Fruit fly (Drosophila melanogaster) whole organism, embryonic: ENCODE data around the gene His3.3A.
A peak's percentile ranks its signal among the peaks of the same experiment; 100 is the strongest.

Experiments
- CG10209 ChIP-seq: fragments of 200-800 bp; sonication (Bioruptor generic); optimal IDR thresholded peaks from 3 replicates; lab custom pipeline; 2017; ENCODE audit warnings: missing biosample characterization, mild to moderate bottlenecking, missing genetic modification characterization, missing genetic modification reagents
- CG10321 ChIP-seq: fragments of 200-800 bp; sonication (Bioruptor generic); IDR thresholded peaks from 2 replicates; pipeline ENCODE4 v1.3.6; 2022; ENCODE audit warnings: missing biosample characterization, missing genetic modification characterization
- CG10654 ChIP-seq: fragments of 200-800 bp; sonication (Bioruptor generic); optimal IDR thresholded peaks from 2 replicates; lab custom pipeline; 2016; ENCODE audit warnings: missing biosample characterization, missing genetic modification characterization
- CG11504 ChIP-seq: fragments of 200-800 bp; sonication (Bioruptor generic); optimal IDR thresholded peaks from 3 replicates; lab custom pipeline; 2019; ENCODE audit warnings: missing biosample characterization, mild to moderate bottlenecking, missing genetic modification characterization, moderate library complexity
- CG12391 ChIP-seq: fragments of 200-800 bp; sonication (Bioruptor generic); optimal IDR thresholded peaks from 3 replicates; lab custom pipeline; 2018; ENCODE audit warnings: missing biosample characterization, mild to moderate bottlenecking, missing genetic modification characterization, moderate library complexity
- CG1529 ChIP-seq: fragments of 200-800 bp; sonication (Bioruptor generic); optimal IDR thresholded peaks from 3 replicates; lab custom pipeline; 2018; ENCODE audit warnings: missing biosample characterization, missing genetic modification characterization
- CG1602 ChIP-seq: fragments of 200-800 bp; sonication (Bioruptor generic); optimal IDR thresholded peaks from 3 replicates; lab custom pipeline; 2016; ENCODE audit warnings: missing biosample characterization, missing genetic modification characterization
- CG18476 ChIP-seq: fragments of 200-800 bp; sonication (Bioruptor generic); optimal IDR thresholded peaks from 2 replicates; lab custom pipeline; 2016; ENCODE audit warnings: missing biosample characterization, mild to moderate bottlenecking, missing genetic modification characterization
- CG31224 ChIP-seq: fragments of 200-800 bp; sonication (Bioruptor generic); IDR thresholded peaks from 2 replicates; pipeline ENCODE4 v1.3.6; 2022; ENCODE audit warnings: missing biosample characterization, missing genetic modification characterization
- CG33213 ChIP-seq: fragments of 200-800 bp; sonication (Bioruptor generic); optimal IDR thresholded peaks from 3 replicates; lab custom pipeline; 2016; ENCODE audit warnings: missing biosample characterization, missing genetic modification characterization
- CG34422 ChIP-seq: fragments of 200-800 bp; sonication (Bioruptor generic); IDR thresholded peaks from 3 replicates; pipeline ENCODE4 v1.3.6; 2022; ENCODE audit warnings: missing biosample characterization, missing genetic modification characterization
- CG3726 ChIP-seq: fragments of 200-800 bp; sonication (Bioruptor generic); IDR thresholded peaks from 3 replicates; pipeline ENCODE4, ENCODE4 v1.3.6; 2022; ENCODE audit warnings: missing biosample characterization, missing genetic modification characterization
- CG6254 ChIP-seq: fragments of 200-800 bp; sonication (Bioruptor generic); optimal IDR thresholded peaks from 3 replicates; lab custom pipeline; 2017; ENCODE audit warnings: mild to moderate bottlenecking, missing biosample characterization, missing genetic modification reagents, missing genetic modification characterization
- CG6813 ChIP-seq: fragments of 200-800 bp; sonication (Bioruptor generic); optimal IDR thresholded peaks from 2 replicates; lab custom pipeline; 2017; ENCODE audit warnings: missing biosample characterization, missing genetic modification characterization, mild to moderate bottlenecking, moderate library complexity, missing genetic modification reagents
- CG7372 ChIP-seq: fragments of 200-800 bp; sonication (Bioruptor generic); IDR thresholded peaks from 2 replicates; pipeline ENCODE4 v1.3.6; 2022; ENCODE audit warnings: missing biosample characterization, missing genetic modification characterization
- CG8290 ChIP-seq, 3 experiments: fragments of 200-800 bp; sonication (Bioruptor generic); optimal IDR thresholded peaks; 2 replicates each; lab custom pipeline; 2016 to 2019; ENCODE audit warnings: missing biosample characterization in 3 of 3, missing genetic modification characterization in 3 of 3, mild to moderate bottlenecking in 2 of 3, moderate library complexity in 1 of 3
- CG9797 ChIP-seq: fragments of 200-800 bp; sonication (Bioruptor generic); optimal IDR thresholded peaks from 3 replicates; lab custom pipeline; 2018; ENCODE audit warnings: missing biosample characterization, mild to moderate bottlenecking, missing genetic modification characterization
- D19B ChIP-seq: fragments of 200-800 bp; sonication (Bioruptor generic); optimal IDR thresholded peaks from 2 replicates; lab custom pipeline; 2017; ENCODE audit warnings: missing biosample characterization, mild to moderate bottlenecking, missing genetic modification characterization
- Dfd ChIP-seq, 2 experiments: fragments of >200 bp; optimal IDR thresholded peaks; 2 replicates each; lab custom pipeline; 2017; ENCODE audit warnings: missing biosample characterization in 2 of 2, missing genetic modification characterization in 2 of 2
- Dp ChIP-seq: fragments of 200-800 bp; sonication (Bioruptor generic); optimal IDR thresholded peaks from 2 replicates; lab custom pipeline; 2018; ENCODE audit warnings: missing biosample characterization, mild to moderate bottlenecking, missing genetic modification characterization, moderate library complexity
- Ets97D ChIP-seq: fragments of 200-800 bp; sonication (Bioruptor generic); optimal IDR thresholded peaks from 3 replicates; lab custom pipeline; 2016; ENCODE audit warnings: missing biosample characterization, missing genetic modification characterization
- Gsc ChIP-seq: fragments of 200-800 bp; sonication (Bioruptor generic); IDR thresholded peaks from 2 replicates; pipeline ENCODE4 v1.3.6; 2022; ENCODE audit warnings: missing biosample characterization, missing genetic modification characterization
- Hand ChIP-seq: fragments of 200-800 bp; sonication (Bioruptor generic); optimal IDR thresholded peaks from 2 replicates; lab custom pipeline; 2017; ENCODE audit warnings: mild to moderate bottlenecking, missing biosample characterization, missing genetic modification reagents, missing genetic modification characterization
- Hmx ChIP-seq: fragments of 200-800 bp; sonication (Bioruptor generic); optimal IDR thresholded peaks from 2 replicates; lab custom pipeline; 2016; ENCODE audit warnings: missing biosample characterization, missing genetic modification characterization
- MESR4 ChIP-seq: fragments of 200-800 bp; sonication (Bioruptor generic); optimal IDR thresholded peaks from 2 replicates; lab custom pipeline; 2018; ENCODE audit warnings: missing biosample characterization, mild to moderate bottlenecking, missing genetic modification characterization, moderate library complexity
- Optix ChIP-seq: fragments of 200-800 bp; sonication (Bioruptor generic); IDR thresholded peaks from 3 replicates; pipeline ENCODE4 v1.3.6; 2022; ENCODE audit warnings: missing biosample characterization, missing genetic modification characterization
- Side ChIP-seq: fragments of 200-800 bp; sonication (Bioruptor generic); optimal IDR thresholded peaks from 2 replicates; lab custom pipeline; 2016; ENCODE audit warnings: missing biosample characterization, missing genetic modification characterization
- Tbp ChIP-seq: fragments of >200 bp; optimal IDR thresholded peaks from 2 replicates; lab custom pipeline; 2018; ENCODE audit warnings: missing biosample characterization, missing genetic modification characterization
- Vsx1 ChIP-seq: fragments of 200-800 bp; sonication (Bioruptor generic); optimal IDR thresholded peaks from 2 replicates; lab custom pipeline; 2017; ENCODE audit warnings: missing biosample characterization, mild to moderate bottlenecking, missing genetic modification characterization, missing genetic modification reagents
- amos ChIP-seq: fragments of 200-800 bp; sonication (Bioruptor generic); IDR thresholded peaks from 2 replicates; pipeline ENCODE4 v1.3.6; 2022; ENCODE audit warnings: missing biosample characterization, missing genetic modification characterization; ENCODE audit not compliant: partially characterized antibody
- br ChIP-seq: fragments of >200 bp; optimal IDR thresholded peaks from 2 replicates; lab custom pipeline; 2017
- chinmo ChIP-seq: fragments of 200-800 bp; sonication (Bioruptor generic); IDR thresholded peaks from 4 replicates; pipeline ENCODE4 v1.3.6; 2022; ENCODE audit warnings: missing biosample characterization, missing genetic modification characterization; ENCODE audit not compliant: partially characterized antibody
- ci ChIP-seq: fragments of 200-800 bp; sonication (Bioruptor generic); IDR thresholded peaks from 3 replicates; pipeline ENCODE4 v1.3.6; 2022; ENCODE audit warnings: missing biosample characterization, missing genetic modification characterization
- dpn ChIP-seq, 2 experiments: fragments of 200-800 bp; sonication (Bioruptor generic); optimal IDR thresholded peaks; 3 replicates each; lab custom pipeline; 2016; ENCODE audit warnings: missing biosample characterization in 2 of 2, missing genetic modification characterization in 2 of 2
- fru ChIP-seq: fragments of >200 bp; optimal IDR thresholded peaks from 2 replicates; lab custom pipeline; 2017
- grau ChIP-seq: fragments of 200-800 bp; optimal IDR thresholded peaks from 3 replicates; lab custom pipeline; 2019; ENCODE audit warnings: missing biosample characterization, mild to moderate bottlenecking, missing genetic modification characterization, moderate library complexity
- her ChIP-seq: fragments of 200-800 bp; sonication (Bioruptor generic); optimal IDR thresholded peaks from 2 replicates; lab custom pipeline; 2016; ENCODE audit warnings: missing biosample characterization, missing genetic modification characterization
- ind ChIP-seq: fragments of 200-800 bp; sonication (Bioruptor generic); optimal IDR thresholded peaks from 3 replicates; lab custom pipeline; 2016; ENCODE audit warnings: missing biosample characterization, missing genetic modification characterization
- lilli ChIP-seq: fragments of 200-800 bp; sonication (Bioruptor generic); optimal IDR thresholded peaks from 3 replicates; lab custom pipeline; 2016; ENCODE audit warnings: missing biosample characterization, missing genetic modification characterization
- lmd ChIP-seq: fragments of 200-800 bp; sonication (Bioruptor generic); IDR thresholded peaks from 2 replicates; pipeline ENCODE4 v1.3.6; 2022; ENCODE audit warnings: missing biosample characterization, missing genetic modification characterization
- maf-S ChIP-seq: fragments of 200-800 bp; sonication (Bioruptor generic); optimal IDR thresholded peaks from 2 replicates; lab custom pipeline; 2016; ENCODE audit warnings: missing biosample characterization, missing genetic modification characterization
- pfk ChIP-seq: fragments of 200-800 bp; sonication (Bioruptor generic); optimal IDR thresholded peaks from 2 replicates; lab custom pipeline; 2018; ENCODE audit warnings: missing biosample characterization, mild to moderate bottlenecking, missing genetic modification characterization, moderate library complexity
- phol ChIP-seq: fragments of 200-800 bp; sonication (Bioruptor generic); optimal IDR thresholded peaks from 3 replicates; lab custom pipeline; 2018; ENCODE audit warnings: missing biosample characterization, mild to moderate bottlenecking, missing genetic modification characterization, moderate library complexity
- pzg ChIP-seq: fragments of 200-800 bp; sonication (Bioruptor generic); optimal IDR thresholded peaks from 3 replicates; lab custom pipeline; 2018; ENCODE audit warnings: missing biosample characterization, mild to moderate bottlenecking, missing genetic modification characterization, moderate library complexity
- salm ChIP-seq: fragments of 200-800 bp; sonication (Bioruptor generic); optimal IDR thresholded peaks from 2 replicates; lab custom pipeline; 2018; ENCODE audit warnings: missing biosample characterization, mild to moderate bottlenecking, missing genetic modification characterization
- sqz ChIP-seq: fragments of 200-800 bp; sonication (Bioruptor generic); optimal IDR thresholded peaks from 3 replicates; lab custom pipeline; 2018; ENCODE audit warnings: missing biosample characterization, mild to moderate bottlenecking, missing genetic modification characterization
- tna ChIP-seq: fragments of 200-800 bp; sonication (Bioruptor generic); IDR thresholded peaks from 2 replicates; pipeline ENCODE4 v1.3.6; 2022; ENCODE audit warnings: missing biosample characterization, missing genetic modification characterization; ENCODE audit not compliant: partially characterized antibody
- ttk ChIP-seq: fragments of 200-800 bp; sonication (Bioruptor generic); IDR thresholded peaks from 2 replicates; pipeline ENCODE4 v2.1.2; 2022; ENCODE audit warnings: missing biosample characterization, missing genetic modification characterization
- unpg ChIP-seq: fragments of 200-800 bp; sonication (Bioruptor generic); optimal IDR thresholded peaks from 3 replicates; lab custom pipeline; 2018; ENCODE audit warnings: missing biosample characterization, mild to moderate bottlenecking, missing genetic modification characterization, moderate library complexity
- vvl ChIP-seq: fragments of 200-800 bp; sonication (Bioruptor generic); IDR thresholded peaks from 2 replicates; pipeline ENCODE4 v1.3.6; 2022; ENCODE audit warnings: missing biosample characterization, missing genetic modification characterization

The His3.3A gene

dm6 chr2L:5059645-5060254 lies 4.9 kb downstream of the His3.3A start, which contains the start of gene Rpn11 (continued):
- TF ChIP-seq pzg (GFP tag; lab: Kevin White, UChicago) (peak; percentile 50), CG10209 (peak; percentile 58), lilli (GFP tag; lab: Kevin White, UChicago) (peak; percentile 59), Dp (GFP tag; lab: Kevin White, UChicago) (peak; percentile 87), CG1529 (peak; percentile 22), CG6254 (GFP tag; lab: Kevin White, UChicago) (no peak), MESR4 (GFP tag; lab: Kevin White, UChicago) (peak; percentile 87), Dfd (GFP tag; optimal IDR thresholded peaks at IDR 0.05; lab: Kevin White, UChicago) (no peak), chinmo (GFP tag; lab: Robert Waterston, UW) (no peak), CG10654 (GFP tag; lab: Kevin White, UChicago) (peak; percentile 36), sqz (GFP tag; lab: Kevin White, UChicago) (no peak), her (GFP tag; lab: Kevin White, UChicago) (no peak), vvl (GFP tag; lab: Robert Waterston, UW) (peak; percentile 80), salm (tag; lab: Kevin White, UChicago) (no peak), grau (peak; percentile 74), dpn (GFP tag; optimal IDR thresholded peaks at IDR 0.05; lab: Kevin White, UChicago) (peak; percentile 51 to 75), CG6813 (GFP tag; lab: Kevin White, UChicago) (no peak), CG7372 (GFP tag; lab: Robert Waterston, UW) (no peak), CG31224 (0 out of 2 replicates have a peak, but pooled peaks have one; percentile 9), D19B (GFP tag; lab: Kevin White, UChicago) (peak; percentile 20), CG33213 (GFP tag; lab: Kevin White, UChicago) (no peak), ci (0 out of 3 replicates have a peak, but pooled peaks have one; percentile 9), CG12391 (tag; lab: Kevin White, UChicago) (peak; percentile 86), CG10321 (GFP tag; lab: Robert Waterston, UW) (no peak), CG9797 (no peak), Gsc (no peak), ind (peak; percentile 54), Hand (peak; percentile 33), Optix (no peak), Hmx (peak; percentile 23), maf-S (GFP tag; lab: Kevin White, UChicago) (peak; percentile 25), CG8290 (GFP tag; optimal IDR thresholded peaks at IDR 0.05; lab: Kevin White, UChicago) (peak; percentile 36), CG8290 (tag; optimal IDR thresholded peaks at IDR 0.05; lab: Kevin White, UChicago) (peak; percentile 16 to 58), lmd (GFP tag; lab: Robert Waterston, UW) (no peak; the same call in 1 of the 2 replicates), phol (tag; lab: Kevin White, UChicago) (peak; percentile 77), CG3726 (GFP tag; lab: Robert Waterston, UW) (no peak), Tbp (no peak), pfk (GFP tag; lab: Kevin White, UChicago) (no peak), tna (no peak), Vsx1 (GFP tag; lab: Kevin White, UChicago) (no peak), CG11504 (tag; lab: Kevin White, UChicago) (peak; percentile 73), CG18476 (GFP tag; lab: Kevin White, UChicago) (peak; percentile 37), CG34422 (GFP tag; lab: Robert Waterston, UW) (no peak), fru (lab: Kevin White, UChicago) (no peak), amos (peak; percentile 45), Ets97D (peak; percentile 24), ttk (GFP tag; lab: Robert Waterston, UW) (no peak), unpg (peak; percentile 41), CG1602 (peak; percentile 67), Side (no peak), br (lab: Kevin White, UChicago) (no peak)
